Fruit fly (Drosophila melanogaster): ENCODE data around the gene Tdh.

- no peak for TF ChIP-seq ovo (GFP tag; optimal IDR thresholded peaks at IDR 0.05)
- no peak for TF ChIP-seq toe (GFP tag; optimal IDR thresholded peaks at IDR 0.05)
- no peak for TF ChIP-seq CG11617 (GFP tag; optimal IDR thresholded peaks at IDR 0.05)
Measured at dm6 chr3L:20494780-20495591, 28.2 kb downstream of the Tdh start, which contains the start of gene ZnT77C.

Data from whole organism, adult.